Worm (Caenorhabditis elegans): Measurements from ENCODE around the gene srg-8.
A peak's percentile ranks its signal among the peaks of the same experiment; 100 is the strongest.

srg-8 gene

DNA sequence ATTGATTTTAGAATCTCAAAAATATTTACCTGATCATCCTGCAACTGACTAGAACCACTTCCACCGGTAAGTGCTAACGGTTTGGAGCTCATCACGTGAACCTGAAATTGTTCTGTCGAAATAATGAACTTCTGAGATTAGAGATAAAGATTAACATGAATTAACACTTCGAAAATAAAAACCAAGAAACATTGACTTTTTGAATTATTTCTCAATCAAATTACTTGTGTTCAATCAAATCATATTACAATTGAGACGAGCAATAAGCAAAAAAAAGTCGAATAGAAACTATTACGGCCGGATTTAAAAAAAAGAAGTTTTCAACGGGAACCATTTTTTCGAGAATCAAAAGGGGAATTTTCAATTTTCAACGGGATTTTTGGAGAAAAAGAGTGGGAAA lies 8.9 kb downstream of the srg-8 start, which contains the start of gene bcas-2 (continued):
- TF ChIP-seq nhr-41 (GFP tag; IDR thresholded peaks at IDR 0.05) (no peak), unc-130 (GFP tag; optimal IDR thresholded peaks at IDR 0.05) (no peak)

DNA sequence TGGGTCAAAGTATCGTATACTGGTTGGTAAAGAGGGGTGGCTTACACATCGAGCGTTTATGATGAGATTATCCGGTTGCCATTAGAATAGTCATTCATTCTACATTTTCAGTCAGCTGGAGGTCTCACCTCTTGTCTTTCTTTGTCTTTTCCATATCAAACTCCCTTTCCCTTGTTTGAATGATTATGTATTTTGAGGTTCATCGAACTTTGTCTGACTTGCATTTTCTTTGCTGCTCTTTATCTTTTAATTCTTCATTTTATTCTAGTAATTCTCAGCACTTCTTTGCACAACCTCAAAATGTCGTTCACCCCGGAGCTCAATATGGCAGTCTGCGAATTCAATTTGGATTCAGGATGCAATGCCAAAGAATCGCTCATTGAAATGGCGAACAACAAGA lies 14.1 kb downstream of the srg-8 start, which contains the start of gene T12A2.3:
Gene T12A2.3 (plus strand): TSS at position 301 of the 400 bp plus-strand sequence.
- TF ChIP-seq madf-5 (GFP tag; IDR thresholded peaks at IDR 0.05) (no peak), zfp-3 (GFP tag; conservative IDR thresholded peaks at IDR 0.05) (no peak), nhr-28 (tag; optimal IDR thresholded peaks at IDR 0.05) (no peak), ceh-20 (GFP tag; IDR thresholded peaks at IDR 0.05) (no peak), snpc-1.2 (GFP tag; IDR thresholded peaks at IDR 0.05) (no peak), Y105C5A.15 (GFP tag; IDR thresholded peaks at IDR 0.05) (no peak), ZK337.2 (GFP tag; IDR thresholded peaks at IDR 0.05) (no peak), nhr-102 (tag; optimal IDR thresholded peaks at IDR 0.05) (no peak), tag-97 (GFP tag; IDR thresholded peaks at IDR 0.05) (no peak), lin-13 (GFP tag; optimal IDR thresholded peaks at IDR 0.05) (no peak), spr-3 (GFP tag; optimal IDR thresholded peaks at IDR 0.05) (no peak)

DNA sequence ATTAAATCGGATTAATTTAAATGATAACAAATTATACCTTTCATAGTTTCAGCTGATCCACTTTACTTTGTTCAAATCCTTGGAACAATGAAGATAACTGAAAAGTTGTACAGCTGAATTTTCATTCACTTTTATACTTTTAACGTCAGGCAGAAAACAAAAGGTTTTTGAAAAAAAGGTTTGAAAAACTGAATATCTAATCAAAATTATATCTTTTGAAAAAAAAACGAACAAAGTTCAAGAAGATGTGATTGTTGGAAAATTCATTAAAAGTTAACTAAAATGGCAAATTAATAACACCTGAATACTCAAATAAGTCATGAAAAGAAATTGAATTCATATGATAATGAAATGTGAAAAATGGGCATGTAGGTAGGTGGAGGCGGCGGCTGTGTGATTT lies 18.0 kb downstream of the srg-8 start, which contains the start of gene T12A2.21:
Gene T12A2.21 (minus strand): TSS at position 101 of the 400 bp plus-strand sequence.
- TF ChIP-seq mdl-1 (tag; optimal IDR thresholded peaks at IDR 0.05) (no peak), ztf-7 (tag; optimal IDR thresholded peaks at IDR 0.05) (no peak), hif-1 (tag; optimal IDR thresholded peaks at IDR 0.05) (no peak), lir-3 (tag; optimal IDR thresholded peaks at IDR 0.05) (no peak), zag-1 (tag; optimal IDR thresholded peaks at IDR 0.05) (no peak), Y48G9A.11 (GFP tag; IDR thresholded peaks at IDR 0.05) (no peak), ama-1 (optimal IDR thresholded peaks at IDR 0.05) (no peak), Y75B8A.6 (GFP tag; IDR thresholded peaks at IDR 0.05) (no peak), nhr-11 (tag; optimal IDR thresholded peaks at IDR 0.05) (no peak), zfp-3 (GFP tag; conservative IDR thresholded peaks at IDR 0.05) (no peak), F10B5.3 (tag; optimal IDR thresholded peaks at IDR 0.05) (no peak)

DNA sequence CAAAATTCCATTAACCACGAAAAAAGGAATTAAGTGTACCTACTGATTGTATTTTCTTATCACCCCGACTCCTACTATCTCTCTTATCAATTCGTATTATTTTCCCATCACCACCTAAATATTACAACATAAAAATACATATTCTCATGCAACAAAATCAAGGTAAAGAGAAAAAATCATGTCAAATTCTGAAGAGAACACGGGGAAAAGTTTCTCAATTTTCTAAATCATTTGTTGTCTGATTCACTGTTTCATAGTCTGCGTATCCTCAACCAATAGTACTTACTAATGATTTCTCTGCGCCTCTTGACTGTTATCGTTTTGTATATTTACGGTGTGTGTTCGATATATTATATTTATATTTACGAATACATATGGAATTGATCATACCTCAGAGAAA lies 22.8 kb downstream of the srg-8 start:
- no peak for TF ChIP-seq nhr-237 (tag; optimal IDR thresholded peaks at IDR 0.05)
- no peak for TF ChIP-seq unc-39 (tag; optimal IDR thresholded peaks at IDR 0.05)
- TF ChIP-seq hif-1 (tag; optimal IDR thresholded peaks at IDR 0.05) = no peak
- TF ChIP-seq ctbp-1 (GFP tag; IDR thresholded peaks at IDR 0.05) = no peak
- no peak for TF ChIP-seq Y75B8A.6 (GFP tag; IDR thresholded peaks at IDR 0.05)
- TF ChIP-seq nhr-76 (tag; optimal IDR thresholded peaks at IDR 0.05) = no peak
- TF ChIP-seq zfp-3 (GFP tag; conservative IDR thresholded peaks at IDR 0.05) = no peak
- TF ChIP-seq egl-27 (tag; optimal IDR thresholded peaks at IDR 0.05) = no peak
- no peak for TF ChIP-seq skn-1 (tag; optimal IDR thresholded peaks at IDR 0.05)
- TF ChIP-seq F44E2.7 (GFP tag; IDR thresholded peaks at IDR 0.05) = no peak
- TF ChIP-seq dmd-6 (GFP tag; IDR thresholded peaks at IDR 0.05) = no peak
- no peak for TF ChIP-seq nhr-111 (GFP tag; optimal IDR thresholded peaks at IDR 0.05)
- TF ChIP-seq vab-7 (GFP tag; IDR thresholded peaks at IDR 0.05) = no peak
- TF ChIP-seq F10B5.3 (tag; optimal IDR thresholded peaks at IDR 0.05) = no peak
- no peak for TF ChIP-seq gei-8 (GFP tag; optimal IDR thresholded peaks at IDR 0.05)
- TF ChIP-seq ces-1 (GFP tag; optimal IDR thresholded peaks at IDR 0.05) = no peak
- TF ChIP-seq spr-3 (GFP tag; optimal IDR thresholded peaks at IDR 0.05) = no peak
- TF ChIP-seq snpc-1.2 (GFP tag; IDR thresholded peaks at IDR 0.05) = no peak
- no peak for TF ChIP-seq lin-15B (tag; optimal IDR thresholded peaks at IDR 0.05)
- TF ChIP-seq T20F7.1 (GFP tag; optimal IDR thresholded peaks at IDR 0.05) = no peak
- no peak for TF ChIP-seq nhr-41 (GFP tag; IDR thresholded peaks at IDR 0.05)
- no peak for TF ChIP-seq pha-4 (GFP tag; IDR thresholded peaks at IDR 0.05)
- peak; percentile 39 for TF ChIP-seq pha-4 (tag; optimal IDR thresholded peaks at IDR 0.05)
- no peak for TF ChIP-seq nhr-42 (GFP tag; IDR thresholded peaks at IDR 0.05)
- TF ChIP-seq nhr-77 (tag; optimal IDR thresholded peaks at IDR 0.05) = peak; percentile 74
- no peak for TF ChIP-seq mep-1 (tag; optimal IDR thresholded peaks at IDR 0.05)
- TF ChIP-seq ceh-44 (GFP tag; IDR thresholded peaks at IDR 0.05) = no peak
- no peak for TF ChIP-seq ztf-11 (tag; optimal IDR thresholded peaks at IDR 0.05)
- no peak for TF ChIP-seq T26A8.4 (GFP tag; IDR thresholded peaks at IDR 0.05)
- TF ChIP-seq pqm-1 (tag; optimal IDR thresholded peaks at IDR 0.05) = peak; percentile 95
- TF ChIP-seq nhr-11 (tag; optimal IDR thresholded peaks at IDR 0.05) = no peak
- TF ChIP-seq php-3 (GFP tag; IDR thresholded peaks at IDR 0.05) = peak; percentile 73
- no peak for TF ChIP-seq dmd-8 (GFP tag; IDR thresholded peaks at IDR 0.05)

All from whole organism, L4 larva.